Worm (Caenorhabditis elegans): ENCODE results near the gene stdh-1.

- no peak for TF ChIP-seq hmg-4 (GFP tag; optimal IDR thresholded peaks at IDR 0.05)
- no peak for TF ChIP-seq ets-7 (tag; optimal IDR thresholded peaks at IDR 0.05)
- TF ChIP-seq tra-4 (tag; optimal IDR thresholded peaks at IDR 0.05) = no peak
- TF ChIP-seq hnd-1 (tag; optimal IDR thresholded peaks at IDR 0.05) = no peak
- TF ChIP-seq B0310.2 (tag; optimal IDR thresholded peaks at IDR 0.05) = no peak
- TF ChIP-seq tbx-11 (GFP tag; IDR thresholded peaks at IDR 0.05) = no peak
- TF ChIP-seq ama-1 (optimal IDR thresholded peaks at IDR 0.05) = no peak
- no peak for TF ChIP-seq ceh-36 (tag; optimal IDR thresholded peaks at IDR 0.05)
- TF ChIP-seq scrt-1 (GFP tag; IDR thresholded peaks at IDR 0.05) = no peak
- no peak for TF ChIP-seq flt-1 (GFP tag; IDR thresholded peaks at IDR 0.05)
- no peak for TF ChIP-seq pes-1 (GFP tag; IDR thresholded peaks at IDR 0.05)
Observed at ce11 chrV:13904446-13904845, 1.8 kb upstream of the stdh-1 start, which contains the start of gene stdh-3.

Data from whole organism, early embryonic.